Worm (Caenorhabditis elegans): ENCODE data around the gene rab-6.2.

rab-6.2 gene

ce11 chrX:17184363-17184762 lies 37.9 kb upstream of the rab-6.2 start (continued):
- TF ChIP-seq ceh-58 (GFP tag; IDR thresholded peaks at IDR 0.05): no peak
- no peak for TF ChIP-seq repo-1 (tag; optimal IDR thresholded peaks at IDR 0.05)
- no peak for TF ChIP-seq lir-1 (GFP tag; conservative IDR thresholded peaks at IDR 0.05)
- no peak for TF ChIP-seq F33H1.4 (GFP tag; IDR thresholded peaks at IDR 0.05)
- TF ChIP-seq lin-26 (GFP tag; IDR thresholded peaks at IDR 0.05): no peak
- TF ChIP-seq snpc-1.3 (tag; optimal IDR thresholded peaks at IDR 0.05; ENCODE audit: insufficient read depth): no peak
- no peak for TF ChIP-seq egl-44 (GFP tag; IDR thresholded peaks at IDR 0.05)
- TF ChIP-seq rec-8 (tag; optimal IDR thresholded peaks at IDR 0.05): no peak
- TF ChIP-seq madf-10 (tag; optimal IDR thresholded peaks at IDR 0.05): no peak
- TF ChIP-seq bed-1 (GFP tag; IDR thresholded peaks at IDR 0.05): no peak
- TF ChIP-seq lin-54 (GFP tag; optimal IDR thresholded peaks at IDR 0.05): no peak
- TF ChIP-seq lag-1 (GFP tag; IDR thresholded peaks at IDR 0.05): no peak
- no peak for TF ChIP-seq Y67H2A.10 (GFP tag; conservative IDR thresholded peaks at IDR 0.05)
- no peak for TF ChIP-seq Y56A3A.18 (GFP tag; IDR thresholded peaks at IDR 0.05)
- no peak for TF ChIP-seq B0035.1 (tag; optimal IDR thresholded peaks at IDR 0.05)
- no peak for TF ChIP-seq F55B11.4 (tag; optimal IDR thresholded peaks at IDR 0.05; ENCODE audit: borderline replicate concordance, insufficient read depth)
- TF ChIP-seq xnd-1 (tag; optimal IDR thresholded peaks at IDR 0.05): no peak
- peak; percentile 97 for TF ChIP-seq cebp-1 (GFP tag; IDR thresholded peaks at IDR 0.05)
- peak; percentile 99 for TF ChIP-seq cebp-1 (tag; optimal IDR thresholded peaks at IDR 0.05)
- TF ChIP-seq attf-3 (GFP tag; conservative IDR thresholded peaks at IDR 0.05): no peak

DNA sequence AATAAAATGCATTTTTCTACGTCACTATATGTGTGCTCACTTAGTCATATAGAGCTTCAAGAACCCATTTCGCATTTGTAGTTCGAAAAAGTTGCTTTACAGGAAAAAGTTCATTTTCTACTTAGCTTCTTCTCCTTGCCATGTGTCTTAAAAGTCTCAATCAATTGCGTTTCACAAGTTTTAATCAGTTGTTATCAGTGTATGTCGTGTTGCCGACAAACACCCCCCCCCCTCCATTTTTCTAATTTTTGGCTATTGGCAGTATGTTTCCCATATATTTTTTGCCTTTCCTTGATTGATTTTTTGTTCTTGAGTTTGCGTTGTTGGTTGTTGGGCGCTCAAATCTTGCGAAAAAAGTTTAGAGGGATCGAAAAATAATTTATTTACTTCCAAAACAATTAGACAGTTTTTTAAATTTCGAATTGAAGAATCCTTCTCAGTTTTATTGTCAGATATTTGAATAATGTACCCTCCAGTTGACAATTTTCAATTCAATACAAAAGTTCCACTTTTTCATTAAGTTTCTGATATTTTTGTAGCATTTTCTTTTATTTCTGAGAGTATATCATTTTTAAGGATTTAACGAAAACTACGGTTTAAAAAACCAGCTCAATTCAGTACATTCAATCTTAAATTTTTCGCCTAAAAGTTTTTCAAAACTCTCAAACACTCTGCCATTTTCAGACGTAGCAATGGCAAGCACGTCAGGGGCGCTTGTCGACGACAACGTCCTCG lies 36.4 kb upstream of the rab-6.2 start, which contains the start of gene sid-3:
sid-3 (plus strand) TSS at position 685 of the 735 bp plus-strand sequence.
- TF ChIP-seq lag-1 (GFP tag; IDR thresholded peaks at IDR 0.05): no peak
- peak; percentile 89 for TF ChIP-seq nhr-80 (tag; optimal IDR thresholded peaks at IDR 0.05)
- TF ChIP-seq repo-1 (tag; optimal IDR thresholded peaks at IDR 0.05): no peak
- no peak for TF ChIP-seq cebp-1 (GFP tag; IDR thresholded peaks at IDR 0.05)
- peak; percentile 16 for TF ChIP-seq cebp-1 (tag; optimal IDR thresholded peaks at IDR 0.05)
- TF ChIP-seq mxl-1 (tag; optimal IDR thresholded peaks at IDR 0.05): no peak
- no peak for TF ChIP-seq let-526 (GFP tag; IDR thresholded peaks at IDR 0.05)
- peak; percentile 42; the same call in 1 of the 2 replicates for TF ChIP-seq dox-1 (GFP tag; IDR thresholded peaks at IDR 0.05)
- TF ChIP-seq madf-3 (GFP tag; IDR thresholded peaks at IDR 0.05): no peak
- TF ChIP-seq snpc-4 (GFP tag; optimal IDR thresholded peaks at IDR 0.05): no peak
- TF ChIP-seq snpc-4 (tag; optimal IDR thresholded peaks at IDR 0.05): peak in 1 of 4 experiments; percentile 3
- no peak for TF ChIP-seq somi-1 (GFP tag; optimal IDR thresholded peaks at IDR 0.05)
- no peak for TF ChIP-seq xnd-1 (tag; optimal IDR thresholded peaks at IDR 0.05)
- TF ChIP-seq lin-54 (GFP tag; optimal IDR thresholded peaks at IDR 0.05): no peak

DNA sequence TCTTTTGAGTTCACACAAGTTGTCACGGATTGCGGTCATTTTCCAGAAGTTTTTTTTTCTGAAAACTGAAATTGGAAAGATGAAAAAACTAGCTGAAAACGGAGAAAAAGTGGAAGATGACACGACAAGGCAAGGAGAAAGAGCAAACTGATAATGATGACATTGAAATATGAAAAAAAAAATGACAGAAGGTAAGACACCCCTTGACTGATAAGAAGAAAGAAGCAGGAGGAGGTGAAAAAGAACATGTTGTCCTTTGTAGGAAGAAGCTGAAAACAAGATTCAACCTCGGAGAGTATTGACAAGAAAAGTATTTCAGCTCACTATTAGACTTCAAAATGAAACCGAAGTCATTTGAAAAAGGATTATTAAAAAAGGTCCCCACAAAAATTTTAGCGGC lies 27.2 kb upstream of the rab-6.2 start, which contains the start of gene B0302.5:
B0302.5 (minus strand) TSS at position 58 of the 400 bp plus-strand sequence.
- TF ChIP-seq nhr-80 (tag; optimal IDR thresholded peaks at IDR 0.05) (peak; percentile 84), dpff-1 (tag; optimal IDR thresholded peaks at IDR 0.05) (no peak), ztf-25 (GFP tag; IDR thresholded peaks at IDR 0.05) (no peak), cebp-1 (GFP tag; IDR thresholded peaks at IDR 0.05) (no peak), cebp-1 (tag; optimal IDR thresholded peaks at IDR 0.05) (no peak), hmg-20 (GFP tag; IDR thresholded peaks at IDR 0.05) (no peak), let-607 (tag; optimal IDR thresholded peaks at IDR 0.05) (peak in 1 of 2 experiments; percentile 26), snpc-4 (GFP tag; optimal IDR thresholded peaks at IDR 0.05) (no peak), snpc-4 (tag; optimal IDR thresholded peaks at IDR 0.05) (no peak), ceh-100 (GFP tag; IDR thresholded peaks at IDR 0.05) (no peak)

Data from whole organism, young adult.